Fruit fly (Drosophila melanogaster) whole organism, adult: Measurements from ENCODE around the gene RagA-B.
A peak's percentile ranks its signal among the peaks of the same experiment; 100 is the strongest.

Experiments
- CG11617 ChIP-seq: fragments of 200-800 bp; sonication (Bioruptor generic); optimal IDR thresholded peaks from 2 replicates; lab custom pipeline; 2017; ENCODE audit warnings: mild to moderate bottlenecking, missing biosample characterization, missing genetic modification reagents, missing genetic modification characterization
- CG12768 ChIP-seq: fragments of 200-800 bp; sonication (Bioruptor generic); optimal IDR thresholded peaks from 2 replicates; lab custom pipeline; 2017; ENCODE audit warnings: missing biosample characterization, missing genetic modification characterization, mild to moderate bottlenecking, moderate library complexity, missing genetic modification reagents
- CG14711 ChIP-seq: fragments of 200-800 bp; sonication (Bioruptor generic); optimal IDR thresholded peaks from 2 replicates; lab custom pipeline; 2018; ENCODE audit warnings: missing biosample characterization, mild to moderate bottlenecking, missing genetic modification characterization, moderate library complexity
- CG1620 ChIP-seq: fragments of 200-800 bp; sonication (Bioruptor generic); optimal IDR thresholded peaks from 2 replicates; lab custom pipeline; 2016; ENCODE audit warnings: missing biosample characterization, missing genetic modification characterization
- CG33017 ChIP-seq: fragments of 200-800 bp; sonication (Bioruptor generic); optimal IDR thresholded peaks from 2 replicates; lab custom pipeline; 2018; ENCODE audit warnings: missing biosample characterization, mild to moderate bottlenecking, missing genetic modification characterization, moderate library complexity
- CG7045 ChIP-seq: fragments of 200-800 bp; sonication (Bioruptor generic); optimal IDR thresholded peaks from 2 replicates; lab custom pipeline; 2017; ENCODE audit warnings: missing biosample characterization, mild to moderate bottlenecking, missing genetic modification characterization
- CG7101 ChIP-seq: fragments of 200-800 bp; sonication (Bioruptor generic); optimal IDR thresholded peaks from 2 replicates; lab custom pipeline; 2018; ENCODE audit warnings: missing biosample characterization, mild to moderate bottlenecking, missing genetic modification characterization, moderate library complexity
- Clk ChIP-seq: fragments of 200-800 bp; sonication (Bioruptor generic); optimal IDR thresholded peaks from 2 replicates; lab custom pipeline; 2017; ENCODE audit warnings: missing biosample characterization, missing genetic modification characterization
- Crg-1 ChIP-seq: fragments of 200-800 bp; sonication (Bioruptor generic); optimal IDR thresholded peaks from 2 replicates; lab custom pipeline; 2016; ENCODE audit warnings: missing biosample characterization, missing genetic modification characterization
- Hr96 ChIP-seq: fragments of 200-800 bp; sonication (Bioruptor generic); optimal IDR thresholded peaks from 2 replicates; lab custom pipeline; 2016; ENCODE audit warnings: missing biosample characterization, missing genetic modification characterization
- Mnt ChIP-seq: fragments of 200-800 bp; sonication (Bioruptor generic); optimal IDR thresholded peaks from 2 replicates; lab custom pipeline; 2016; ENCODE audit warnings: missing biosample characterization, mild to moderate bottlenecking, missing genetic modification characterization
- bab1 ChIP-seq: fragments of 200-800 bp; sonication (Bioruptor generic); optimal IDR thresholded peaks from 3 replicates; lab custom pipeline; 2019; ENCODE audit warnings: missing biosample characterization, mild to moderate bottlenecking, missing genetic modification characterization, moderate library complexity
- cic ChIP-seq: fragments of 200-800 bp; sonication (Bioruptor generic); optimal IDR thresholded peaks from 2 replicates; lab custom pipeline; 2017; ENCODE audit warnings: missing biosample characterization, mild to moderate bottlenecking, missing genetic modification characterization, moderate library complexity
- cnc ChIP-seq, 2 experiments: fragments of >200 bp; optimal IDR thresholded peaks; 2 replicates each; lab custom pipeline; 2017
- kay ChIP-seq: fragments of 200-800 bp; sonication (Bioruptor generic); peaks from one replicate; lab custom pipeline; 2016; ENCODE audit warnings: missing biosample characterization, missing genetic modification characterization, borderline replicate concordance
- ovo ChIP-seq: fragments of 200-800 bp; sonication (Bioruptor generic); optimal IDR thresholded peaks from 2 replicates; lab custom pipeline; 2016; ENCODE audit warnings: missing biosample characterization, missing genetic modification characterization
- pad ChIP-seq: fragments of 200-800 bp; sonication (Bioruptor generic); optimal IDR thresholded peaks from 3 replicates; lab custom pipeline; 2017; ENCODE audit warnings: missing biosample characterization, missing genetic modification characterization, mild to moderate bottlenecking, moderate library complexity, missing genetic modification reagents
- tj ChIP-seq: fragments of 200-800 bp; sonication (Bioruptor generic); optimal IDR thresholded peaks from 3 replicates; lab custom pipeline; 2017; ENCODE audit warnings: missing biosample characterization, mild to moderate bottlenecking, missing genetic modification characterization, moderate library complexity
- toe ChIP-seq: fragments of 200-800 bp; sonication (Bioruptor generic); optimal IDR thresholded peaks from 2 replicates; lab custom pipeline; 2016; ENCODE audit warnings: missing biosample characterization, missing genetic modification characterization

The RagA-B gene

dm6 chr3R:8957739-8958138 is 26.4 kb downstream of the RagA-B start:
- TF ChIP-seq Hr96 (no peak), kay (GFP tag; lab: Kevin White, UChicago) (no peak), bab1 (GFP tag; lab: Kevin White, UChicago) (no peak), CG1620 (GFP tag; lab: Kevin White, UChicago) (no peak), CG14711 (tag; lab: Kevin White, UChicago) (no peak)

- TF ChIP-seq cic (GFP tag; lab: Kevin White, UChicago), result no peak
- no peak for TF ChIP-seq CG11617 (GFP tag; lab: Kevin White, UChicago)
- TF ChIP-seq CG33017, result no peak
- no peak for TF ChIP-seq CG7045
- no peak for TF ChIP-seq bab1 (GFP tag; lab: Kevin White, UChicago)
- TF ChIP-seq kay (GFP tag; lab: Kevin White, UChicago), result no peak
- no peak for TF ChIP-seq Mnt (GFP tag; lab: Kevin White, UChicago)
- TF ChIP-seq CG12768 (GFP tag; lab: Kevin White, UChicago), result no peak
- no peak for TF ChIP-seq tj (GFP tag; lab: Kevin White, UChicago)
- no peak for TF ChIP-seq CG7101 (tag; lab: Kevin White, UChicago)
- no peak for TF ChIP-seq pad (GFP tag; lab: Kevin White, UChicago)
Observed at dm6 chr3R:8956333-8956732, 27.8 kb downstream of the RagA-B start.

- TF ChIP-seq cnc (optimal IDR thresholded peaks at IDR 0.05; lab: Kevin White, UChicago), result no peak
- no peak for TF ChIP-seq Clk (GFP tag; lab: Kevin White, UChicago)
- TF ChIP-seq CG7045, result no peak
- peak; percentile 93 for TF ChIP-seq ovo (GFP tag; lab: Kevin White, UChicago)
- peak; percentile 69 for TF ChIP-seq pad (GFP tag; lab: Kevin White, UChicago)
- TF ChIP-seq CG12768 (GFP tag; lab: Kevin White, UChicago), result no peak
- TF ChIP-seq CG11617 (GFP tag; lab: Kevin White, UChicago), result no peak
- no peak for TF ChIP-seq bab1 (GFP tag; lab: Kevin White, UChicago)
Observed at dm6 chr3R:8955359-8955820, 28.7 kb downstream of the RagA-B start.

dm6 chr3R:8954515-8955358 is 29.4 kb downstream of the RagA-B start:
- peak; percentile 76 for TF ChIP-seq pad (GFP tag; lab: Kevin White, UChicago)
- no peak for TF ChIP-seq Crg-1 (GFP tag; lab: Kevin White, UChicago)
- TF ChIP-seq Mnt (GFP tag; lab: Kevin White, UChicago), result no peak
- TF ChIP-seq CG33017, result no peak

- no peak for TF ChIP-seq toe
- TF ChIP-seq CG11617 (GFP tag; lab: Kevin White, UChicago), result no peak
- no peak for TF ChIP-seq ovo (GFP tag; lab: Kevin White, UChicago)
- no peak for TF ChIP-seq Crg-1 (GFP tag; lab: Kevin White, UChicago)
- no peak for TF ChIP-seq bab1 (GFP tag; lab: Kevin White, UChicago)
- TF ChIP-seq CG7101 (tag; lab: Kevin White, UChicago), result no peak
- TF ChIP-seq CG12768 (GFP tag; lab: Kevin White, UChicago), result no peak
- no peak for TF ChIP-seq kay (GFP tag; lab: Kevin White, UChicago)
- TF ChIP-seq cnc (optimal IDR thresholded peaks at IDR 0.05; lab: Kevin White, UChicago), result no peak
- no peak for TF ChIP-seq Mnt (GFP tag; lab: Kevin White, UChicago)
- no peak for TF ChIP-seq Clk (GFP tag; lab: Kevin White, UChicago)
- no peak for TF ChIP-seq pad (GFP tag; lab: Kevin White, UChicago)
- no peak for TF ChIP-seq CG33017
- TF ChIP-seq CG14711 (tag; lab: Kevin White, UChicago), result no peak
- TF ChIP-seq cic (GFP tag; lab: Kevin White, UChicago), result no peak
- no peak for TF ChIP-seq Hr96
- TF ChIP-seq CG1620 (GFP tag; lab: Kevin White, UChicago), result no peak
- TF ChIP-seq CG7045, result no peak
Observed at dm6 chr3R:8949334-8950066, 34.6 kb downstream of the RagA-B start.

- TF ChIP-seq CG7101 (tag; lab: Kevin White, UChicago) (no peak), cnc (optimal IDR thresholded peaks at IDR 0.05; lab: Kevin White, UChicago) (no peak), Hr96 (no peak), cic (GFP tag; lab: Kevin White, UChicago) (no peak), CG7045 (no peak), bab1 (GFP tag; lab: Kevin White, UChicago) (no peak), Clk (GFP tag; lab: Kevin White, UChicago) (no peak), ovo (GFP tag; lab: Kevin White, UChicago) (no peak), Crg-1 (GFP tag; lab: Kevin White, UChicago) (no peak), CG14711 (tag; lab: Kevin White, UChicago) (no peak), kay (GFP tag; lab: Kevin White, UChicago) (no peak), CG1620 (GFP tag; lab: Kevin White, UChicago) (no peak), toe (no peak), CG11617 (GFP tag; lab: Kevin White, UChicago) (no peak), Mnt (GFP tag; lab: Kevin White, UChicago) (no peak), CG33017 (no peak), CG12768 (GFP tag; lab: Kevin White, UChicago) (no peak), pad (GFP tag; lab: Kevin White, UChicago) (no peak)
Observed at dm6 chr3R:8948855-8949254, 35.3 kb downstream of the RagA-B start.
